Worm (Caenorhabditis elegans) whole organism, young adult: Measurements from ENCODE around the gene nhr-187.

Experiments used
- C06A6.2 ChIP-seq: fragments of 200-800 bp; sonication (Bioruptor generic); conservative IDR thresholded peaks from 2 replicates; pipeline ENCODE4 v1.3.6; 2022; ENCODE audit warnings: missing genetic modification characterization, missing compliant biosample characterization
- C17E4.6 ChIP-seq: fragments of 200-800 bp; sonication (Bioruptor generic); IDR thresholded peaks from 2 replicates; pipeline ENCODE4 v1.3.6; 2022; ENCODE audit warnings: missing genetic modification reagents, missing genetic modification characterization, missing compliant biosample characterization
- D2030.7 ChIP-seq: fragments of 200-800 bp; sonication (Bioruptor generic); IDR thresholded peaks from 2 replicates; pipeline ENCODE4 v1.3.6; 2022; ENCODE audit warnings: missing genetic modification reagents, missing genetic modification characterization, missing compliant biosample characterization
- F23B12.7 ChIP-seq: sonication (generic microtip); optimal IDR thresholded peaks from 2 replicates; lab custom pipeline; 2017; ENCODE audit warnings: missing genetic modification characterization, mild to moderate bottlenecking, missing compliant biosample characterization, antibody characterized with exemption, moderate library complexity; ENCODE audit not compliant: insufficient read depth
- F33H1.4 ChIP-seq: fragments of 200-800 bp; sonication (Bioruptor generic); IDR thresholded peaks from 2 replicates; pipeline ENCODE4 v1.3.6; 2022; ENCODE audit warnings: missing genetic modification reagents, missing genetic modification characterization, missing compliant biosample characterization
- F52B5.7 ChIP-seq: sonication (generic microtip); optimal IDR thresholded peaks from 2 replicates; lab custom pipeline; 2016; ENCODE audit warnings: mild to moderate bottlenecking, missing genetic modification characterization, missing compliant biosample characterization
- F55B11.4 ChIP-seq: sonication (generic microtip); optimal IDR thresholded peaks from 2 replicates; lab custom pipeline; 2016; ENCODE audit warnings: missing compliant biosample characterization, missing genetic modification characterization, borderline replicate concordance; ENCODE audit not compliant: insufficient read depth
- K12H6.12 ChIP-seq: fragments of 200-800 bp; sonication (Bioruptor generic); optimal IDR thresholded peaks from 2 replicates; lab custom pipeline; 2018; ENCODE audit warnings: mild to moderate bottlenecking, missing genetic modification characterization, missing compliant biosample characterization
- Y53G8AR.9 ChIP-seq: fragments of 200-800 bp; sonication (Bioruptor generic); conservative IDR thresholded peaks from 2 replicates; pipeline ENCODE4 v1.3.6; 2022; ENCODE audit warnings: missing genetic modification reagents, missing genetic modification characterization, missing compliant biosample characterization
- Y67H2A.10 ChIP-seq: fragments of 200-800 bp; sonication (Bioruptor generic); conservative IDR thresholded peaks from 2 replicates; pipeline ENCODE4 v1.3.6; 2022; ENCODE audit warnings: missing genetic modification reagents, missing genetic modification characterization, missing compliant biosample characterization
- Y95B8A.8 ChIP-seq: fragments of 200-800 bp; sonication (Bioruptor generic); IDR thresholded peaks from 2 replicates; pipeline ENCODE4 v1.3.6; 2022; ENCODE audit warnings: missing genetic modification reagents, missing genetic modification characterization, missing compliant biosample characterization
- ZK185.1 ChIP-seq: sonication (generic microtip); optimal IDR thresholded peaks from 2 replicates; lab custom pipeline; 2016; ENCODE audit warnings: mild to moderate bottlenecking, missing genetic modification characterization, missing compliant biosample characterization; ENCODE audit not compliant: poor library complexity, severe bottlenecking
- aptf-2 ChIP-seq: fragments of 200-800 bp; sonication (Bioruptor generic); conservative IDR thresholded peaks from 2 replicates; pipeline ENCODE4 v1.3.6; 2022; ENCODE audit warnings: missing genetic modification reagents, missing genetic modification characterization, missing compliant biosample characterization
- aptf-3 ChIP-seq: fragments of 200-800 bp; sonication (Bioruptor generic); IDR thresholded peaks from 2 replicates; pipeline ENCODE4 v1.3.6; 2022; ENCODE audit warnings: missing genetic modification characterization, missing compliant biosample characterization
- cebp-1 ChIP-seq, 2 experiments: fragments of 200-800 bp in 1 of 2; sonication (Bioruptor generic) in 1 of 2; sonication (generic microtip) in 1 of 2; IDR thresholded peaks in 1 of 2; optimal IDR thresholded peaks in 1 of 2; 2 replicates each; pipeline versions ENCODE4 v1.3.6 to Lab custom; 2017 to 2022; ENCODE audit warnings: missing compliant biosample characterization in 2 of 2, missing genetic modification characterization in 2 of 2, mild to moderate bottlenecking in 1 of 2, missing genetic modification reagents in 1 of 2, moderate library complexity in 1 of 2
- ceh-100 ChIP-seq: fragments of 200-800 bp; sonication (Bioruptor generic); IDR thresholded peaks from 2 replicates; pipeline ENCODE4 v1.3.6; 2022; ENCODE audit warnings: missing genetic modification reagents, missing genetic modification characterization, missing compliant biosample characterization
- ceh-27 ChIP-seq: fragments of 200-800 bp; sonication (Bioruptor generic); optimal IDR thresholded peaks from 2 replicates; lab custom pipeline; 2018; ENCODE audit warnings: mild to moderate bottlenecking, missing genetic modification characterization, moderate library complexity, missing compliant biosample characterization
- ceh-58 ChIP-seq: fragments of 200-800 bp; sonication (Bioruptor generic); IDR thresholded peaks from 2 replicates; pipeline ENCODE4 v1.3.6; 2022; ENCODE audit warnings: missing genetic modification characterization, missing compliant biosample characterization
- ceh-79 ChIP-seq: sonication (generic microtip); optimal IDR thresholded peaks from 2 replicates; lab custom pipeline; 2017; ENCODE audit warnings: mild to moderate bottlenecking, missing genetic modification characterization, missing compliant biosample characterization
- chd-7 ChIP-seq: sonication (generic microtip); optimal IDR thresholded peaks from 2 replicates; lab custom pipeline; 2016; ENCODE audit warnings: mild to moderate bottlenecking, missing genetic modification characterization, moderate library complexity, missing compliant biosample characterization
- egl-44 ChIP-seq: fragments of 200-800 bp; sonication (Bioruptor generic); IDR thresholded peaks from 2 replicates; pipeline ENCODE4 v1.3.6; 2022; ENCODE audit warnings: missing genetic modification reagents, missing genetic modification characterization, missing compliant biosample characterization
- hmg-1.2 ChIP-seq: fragments of 200-800 bp; sonication (Bioruptor generic); IDR thresholded peaks from 2 replicates; pipeline ENCODE4 v1.3.6; 2022; ENCODE audit warnings: missing genetic modification reagents, missing genetic modification characterization, missing compliant biosample characterization
- lin-35 ChIP-seq, 3 experiments: fragments of 150-350 bp in 2 of 3; sonication (generic microtip) in 1 of 3; optimal IDR thresholded peaks; 2 replicates each; lab custom pipeline; 2014 to 2018; ENCODE audit warnings: missing biosample characterization in 3 of 3, missing genetic modification characterization in 3 of 3, missing genetic modification reagents in 3 of 3
- lsy-27 ChIP-seq: sonication (generic microtip); optimal IDR thresholded peaks from 2 replicates; lab custom pipeline; 2017; ENCODE audit warnings: missing genetic modification characterization, mild to moderate bottlenecking, missing compliant biosample characterization, antibody characterized with exemption, missing genotype, borderline replicate concordance; ENCODE audit not compliant: insufficient read depth
- madf-10 ChIP-seq: sonication (generic microtip); optimal IDR thresholded peaks from 2 replicates; lab custom pipeline; 2016; ENCODE audit warnings: mild to moderate bottlenecking, missing genetic modification characterization, missing compliant biosample characterization
- madf-3 ChIP-seq: fragments of 200-800 bp; sonication (Bioruptor generic); IDR thresholded peaks from 2 replicates; pipeline ENCODE4 v1.3.6; 2022; ENCODE audit warnings: missing genetic modification reagents, missing genetic modification characterization, missing compliant biosample characterization
- mel-28 ChIP-seq: sonication (generic microtip); optimal IDR thresholded peaks from 2 replicates; lab custom pipeline; 2016; ENCODE audit warnings: borderline replicate concordance, mild to moderate bottlenecking, missing genetic modification characterization, missing compliant biosample characterization
- nhr-80 ChIP-seq: sonication (generic microtip); optimal IDR thresholded peaks from 2 replicates; lab custom pipeline; 2016; ENCODE audit warnings: missing genetic modification characterization, missing compliant biosample characterization
- nhr-90 ChIP-seq: sonication (generic microtip); optimal IDR thresholded peaks from 2 replicates; lab custom pipeline; 2016; ENCODE audit warnings: missing genotype, mild to moderate bottlenecking, missing genetic modification characterization, missing compliant biosample characterization
- pbrm-1 ChIP-seq: fragments of 200-800 bp; sonication (Bioruptor generic); IDR thresholded peaks from 2 replicates; pipeline ENCODE4 v1.3.6; 2022; ENCODE audit warnings: missing genetic modification reagents, missing genetic modification characterization, missing compliant biosample characterization
- repo-1 ChIP-seq: sonication (generic microtip); optimal IDR thresholded peaks from 2 replicates; lab custom pipeline; 2017; ENCODE audit warnings: mild to moderate bottlenecking, missing genetic modification characterization, missing compliant biosample characterization
- sea-2 ChIP-seq: fragments of 200-800 bp; sonication (Bioruptor generic); IDR thresholded peaks from 2 replicates; pipeline ENCODE4 v1.3.6; 2022; ENCODE audit warnings: missing genetic modification characterization, missing compliant biosample characterization
- snpc-1.1 ChIP-seq: sonication (generic microtip); optimal IDR thresholded peaks from 2 replicates; lab custom pipeline; 2017; ENCODE audit warnings: missing genetic modification characterization, mild to moderate bottlenecking, missing compliant biosample characterization, antibody characterized with exemption, moderate library complexity, missing genotype, missing genetic modification reagents; ENCODE audit not compliant: insufficient read depth
- somi-1 ChIP-seq: fragments of 200-800 bp; sonication (Bioruptor generic); optimal IDR thresholded peaks from 2 replicates; lab custom pipeline; 2018; ENCODE audit warnings: mild to moderate bottlenecking, missing genetic modification characterization, missing compliant biosample characterization
- zim-3 ChIP-seq: sonication (generic microtip); optimal IDR thresholded peaks from 2 replicates; lab custom pipeline; 2017; ENCODE audit warnings: mild to moderate bottlenecking, missing genetic modification characterization, moderate library complexity, missing compliant biosample characterization
- ztf-28 ChIP-seq: fragments of 200-800 bp; sonication (Bioruptor generic); IDR thresholded peaks from 2 replicates; pipeline ENCODE4 v1.3.6; 2022; ENCODE audit warnings: missing genetic modification reagents, missing genetic modification characterization, missing compliant biosample characterization

nhr-187 gene

DNA sequence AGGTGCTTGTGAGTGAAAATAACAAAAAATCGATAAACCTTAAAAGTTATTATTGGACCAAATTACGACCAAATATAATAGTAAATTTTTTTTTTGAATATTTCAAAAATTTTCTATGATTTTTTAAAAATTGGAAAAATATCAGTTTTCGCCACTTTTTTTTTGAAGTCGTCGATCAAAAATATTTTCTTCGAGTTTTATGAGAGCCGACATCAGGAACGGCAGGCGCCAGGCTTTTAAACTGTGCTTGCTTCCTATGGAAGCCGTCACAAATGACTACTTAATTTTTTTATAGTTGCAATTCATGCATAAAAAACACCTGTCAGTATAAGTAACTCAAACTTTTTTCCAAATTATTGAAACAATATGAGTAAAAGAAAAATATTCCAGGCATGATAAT lies 40.7 kb upstream of the nhr-187 start:
- no peak for TF ChIP-seq ceh-27 (GFP tag; lab: Kevin White, UChicago)
- no peak for TF ChIP-seq ceh-100 (GFP tag; lab: Robert Waterston, UW)
- TF ChIP-seq ztf-28 = no peak
- no peak for TF ChIP-seq aptf-2 (GFP tag; lab: Robert Waterston, UW)
- TF ChIP-seq aptf-3 (GFP tag; lab: Robert Waterston, UW) = no peak
- TF ChIP-seq sea-2 (GFP tag; lab: Robert Waterston, UW) = no peak
- TF ChIP-seq nhr-80 (tag; lab: Kevin White, UChicago) = no peak
- no peak for TF ChIP-seq egl-44
- TF ChIP-seq mel-28 (tag; lab: Kevin White, UChicago) = no peak
- no peak for TF ChIP-seq Y67H2A.10 (GFP tag; lab: Robert Waterston, UW)
- TF ChIP-seq lsy-27 (tag; lab: Kevin White, UChicago) = no peak
- no peak for TF ChIP-seq D2030.7 (GFP tag; lab: Robert Waterston, UW)
- no peak for TF ChIP-seq K12H6.12

- no peak for TF ChIP-seq C17E4.6 (GFP tag; lab: Robert Waterston, UW)
- no peak for TF ChIP-seq nhr-90 (tag; lab: Kevin White, UChicago)
- TF ChIP-seq snpc-1.1 = no peak
- no peak for TF ChIP-seq chd-7 (tag; lab: Kevin White, UChicago)
- no peak for TF ChIP-seq hmg-1.2
- no peak for TF ChIP-seq ceh-58
- TF ChIP-seq cebp-1 (GFP tag; IDR thresholded peaks at IDR 0.05; lab: Robert Waterston, UW) = no peak
- TF ChIP-seq cebp-1 (tag; optimal IDR thresholded peaks at IDR 0.05; lab: Kevin White, UChicago) = no peak
- no peak for TF ChIP-seq F52B5.7 (tag; lab: Kevin White, UChicago)
- no peak for TF ChIP-seq madf-3
These were observed 39.9 kb upstream of the nhr-187 start, which contains the start of the genes str-229 and srh-190 for ce11 chrV:3902458-3903157. str-229 (minus strand) TSS chrV:3902558. srh-190 (plus strand) TSS chrV:3903107.

DNA sequence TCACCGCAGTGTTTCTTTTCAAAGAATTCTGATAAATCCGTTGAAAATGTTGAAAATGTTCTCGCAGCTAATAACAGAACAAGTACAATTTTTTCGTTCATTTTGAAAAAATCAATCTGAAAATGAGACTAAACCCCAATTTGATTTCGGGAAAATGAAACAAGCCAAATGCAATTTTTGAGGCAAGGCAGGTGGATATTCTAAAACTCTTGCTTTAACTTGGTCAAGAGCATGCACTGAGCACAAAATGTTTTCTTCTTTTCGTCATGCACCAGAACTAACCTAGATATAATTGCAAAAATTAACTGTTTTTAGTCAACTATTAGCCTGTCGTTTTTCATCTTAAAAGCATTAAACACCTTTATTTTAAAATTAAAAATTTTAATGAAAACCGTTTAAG lies 37.4 kb upstream of the nhr-187 start, which contains the start of gene irld-22:
TSS of gene irld-22 (minus strand) at position 101 of the 400 bp plus-strand sequence.
- TF ChIP-seq repo-1 (no peak), madf-10 (no peak), zim-3 (no peak), hmg-1.2 (no peak), lin-35 (GFP tag; optimal IDR thresholded peaks at IDR 0.05; lab: Kevin White, UChicago) (no peak), C06A6.2 (GFP tag; lab: Robert Waterston, UW) (no peak), ZK185.1 (tag; lab: Kevin White, UChicago) (no peak), ceh-79 (no peak), F23B12.7 (tag; lab: Kevin White, UChicago) (no peak), Y95B8A.8 (GFP tag; lab: Robert Waterston, UW) (no peak), somi-1 (GFP tag; lab: Kevin White, UChicago) (no peak), F33H1.4 (GFP tag; lab: Robert Waterston, UW) (no peak), Y53G8AR.9 (GFP tag; lab: Robert Waterston, UW) (no peak), pbrm-1 (GFP tag; lab: Robert Waterston, UW) (no peak), F55B11.4 (tag; lab: Kevin White, UChicago) (no peak)
